Worm (Caenorhabditis elegans): ENCODE measurements around the gene cutl-17.

DNA sequence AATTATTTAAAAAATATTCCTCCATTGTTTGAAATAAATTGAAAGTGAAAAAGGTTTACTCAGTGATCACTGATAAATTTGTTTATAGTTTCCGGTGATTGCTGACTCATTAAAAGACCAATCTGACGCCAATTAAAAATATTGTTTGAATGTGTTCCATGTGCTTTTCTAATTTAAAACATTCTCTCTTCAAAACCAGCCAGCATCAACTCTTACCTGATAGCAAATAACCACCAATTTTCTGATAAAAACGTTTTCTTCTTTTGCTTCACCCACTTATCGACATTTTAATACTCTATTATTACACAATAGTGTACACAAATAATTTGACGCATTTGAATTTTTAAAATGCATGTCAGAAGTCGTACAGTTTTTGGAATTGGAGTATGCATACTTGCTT lies 55.6 kb downstream of the cutl-17 start, which contains the start of gene F56D5.6:
- no peak for TF ChIP-seq ref-1 (GFP tag; conservative IDR thresholded peaks at IDR 0.05)
- no peak for TF ChIP-seq flt-1 (GFP tag; IDR thresholded peaks at IDR 0.05)

Measured in whole organism, midembryonic.